Worm (Caenorhabditis elegans) whole organism, L2 larva: Measurements from ENCODE around the gene F56A8.8.
"Not testable (repeated sequence)": the region's sequence is repeated elsewhere in the genome, so short reads cannot be mapped to it uniquely, and the experiment has no call there.

ENCODE experiments used
- C34F6.9 ChIP-seq: fragments of 150-350 bp; optimal IDR thresholded peaks from 2 replicates; lab custom pipeline; 2014; ENCODE audit warnings: missing biosample characterization, missing genetic modification characterization
- F13H6.1 ChIP-seq: sonication (generic microtip); optimal IDR thresholded peaks from 2 replicates; lab custom pipeline; 2016; ENCODE audit warnings: missing genetic modification characterization, missing compliant biosample characterization
- R02D3.7 ChIP-seq: fragments of 150-350 bp; optimal IDR thresholded peaks from 2 replicates; lab custom pipeline; 2014; ENCODE audit warnings: missing biosample characterization, missing genetic modification characterization
- Y55F3AM.14 ChIP-seq: fragments of 200-800 bp; sonication (Bioruptor generic); optimal IDR thresholded peaks from 2 replicates; lab custom pipeline; 2018; ENCODE audit warnings: mild to moderate bottlenecking, missing genetic modification characterization, missing compliant biosample characterization
- ZK546.5 ChIP-seq: sonication (generic microtip); optimal IDR thresholded peaks from 2 replicates; lab custom pipeline; 2017; ENCODE audit warnings: missing biosample characterization, missing genetic modification characterization
- alr-1 ChIP-seq: fragments of 150-350 bp; optimal IDR thresholded peaks from 2 replicates; lab custom pipeline; 2014; ENCODE audit warnings: missing biosample characterization, missing genetic modification characterization
- ama-1 ChIP-seq: fragments of 150-350 bp; optimal IDR thresholded peaks from 2 replicates; lab custom pipeline; 2018; ENCODE audit warnings: inconsistent platforms
- blmp-1 ChIP-seq: sonication (generic microtip); optimal IDR thresholded peaks from 2 replicates; lab custom pipeline; 2017; ENCODE audit warnings: missing genetic modification characterization, mild to moderate bottlenecking, missing compliant biosample characterization, antibody characterized with exemption, moderate library complexity; ENCODE audit not compliant: insufficient read depth
- ceh-16 ChIP-seq: fragments of 150-350 bp; optimal IDR thresholded peaks from 2 replicates; lab custom pipeline; 2014; ENCODE audit warnings: missing biosample characterization, missing genetic modification characterization
- ceh-82 ChIP-seq: fragments of 150-350 bp; optimal IDR thresholded peaks from 2 replicates; lab custom pipeline; 2014; ENCODE audit warnings: missing biosample characterization, missing genetic modification characterization
- crh-2 ChIP-seq: sonication (generic microtip); optimal IDR thresholded peaks from 2 replicates; lab custom pipeline; 2017; ENCODE audit warnings: missing biosample characterization, missing genetic modification characterization
- egl-27 ChIP-seq: sonication (generic microtip); optimal IDR thresholded peaks from 3 replicates; lab custom pipeline; 2017; ENCODE audit warnings: missing biosample characterization, missing genetic modification reagents, missing genetic modification characterization
- gmeb-1 ChIP-seq: fragments of 150-350 bp; optimal IDR thresholded peaks from 2 replicates; lab custom pipeline; 2014; ENCODE audit warnings: missing biosample characterization, missing genetic modification characterization
- lin-11 ChIP-seq: fragments of 150-350 bp; sonication (generic microtip); optimal IDR thresholded peaks from 2 replicates; lab custom pipeline; 2014; ENCODE audit warnings: missing biosample characterization, missing genetic modification characterization, inconsistent platforms, mixed read lengths
- lin-13 ChIP-seq: fragments of 150-350 bp; optimal IDR thresholded peaks from 2 replicates; lab custom pipeline; 2014; ENCODE audit warnings: missing biosample characterization, missing genetic modification reagents, missing genetic modification characterization
- lsy-2 ChIP-seq, 2 experiments: fragments of 150-350 bp in 1 of 2; sonication (generic microtip) in 1 of 2; optimal IDR thresholded peaks; 2 replicates each; lab custom pipeline; 2014 to 2017; ENCODE audit warnings: missing biosample characterization in 2 of 2, missing genetic modification characterization in 2 of 2
- mab-5 ChIP-seq: fragments of 150-350 bp; optimal IDR thresholded peaks from 2 replicates; lab custom pipeline; 2014; ENCODE audit warnings: missing biosample characterization, missing genetic modification characterization
- mbf-1 ChIP-seq: sonication (generic microtip); optimal IDR thresholded peaks from 2 replicates; lab custom pipeline; 2017; ENCODE audit warnings: missing biosample characterization, missing genetic modification characterization
- mdl-1 ChIP-seq, 2 experiments: fragments of 150-350 bp in 1 of 2; sonication (generic microtip) in 1 of 2; optimal IDR thresholded peaks; 2 replicates each; lab custom pipeline; 2017; ENCODE audit warnings: missing biosample characterization in 2 of 2, missing genetic modification characterization in 2 of 2
- nhr-10 ChIP-seq: sonication (generic microtip); optimal IDR thresholded peaks from 2 replicates; lab custom pipeline; 2017; ENCODE audit warnings: missing biosample characterization, missing genetic modification characterization
- nhr-11 ChIP-seq: fragments of 150-350 bp; optimal IDR thresholded peaks from 2 replicates; lab custom pipeline; 2014; ENCODE audit warnings: missing biosample characterization, missing genetic modification characterization
- nhr-12 ChIP-seq: fragments of 150-350 bp; optimal IDR thresholded peaks from 2 replicates; lab custom pipeline; 2014; ENCODE audit warnings: missing biosample characterization, missing genetic modification characterization
- nhr-129 ChIP-seq: fragments of 150-350 bp; optimal IDR thresholded peaks from 2 replicates; lab custom pipeline; 2014; ENCODE audit warnings: missing biosample characterization, missing genetic modification characterization
- nhr-21 ChIP-seq: fragments of 150-350 bp; optimal IDR thresholded peaks from 2 replicates; lab custom pipeline; 2014; ENCODE audit warnings: missing biosample characterization, missing genetic modification characterization
- nhr-237 ChIP-seq: fragments of 150-350 bp; optimal IDR thresholded peaks from 2 replicates; lab custom pipeline; 2014; ENCODE audit warnings: missing biosample characterization, missing genetic modification characterization
- nhr-25 ChIP-seq: fragments of 150-350 bp; sonication (generic microtip); optimal IDR thresholded peaks from 3 replicates; lab custom pipeline; 2014; ENCODE audit warnings: missing biosample characterization, missing genetic modification characterization
- nhr-6 ChIP-seq: fragments of 150-350 bp; optimal IDR thresholded peaks from 2 replicates; lab custom pipeline; 2014; ENCODE audit warnings: missing biosample characterization, missing genetic modification characterization
- nhr-77 ChIP-seq: fragments of 150-350 bp; optimal IDR thresholded peaks from 2 replicates; lab custom pipeline; 2014; ENCODE audit warnings: missing biosample characterization, missing genetic modification characterization
- sem-4 ChIP-seq: fragments of 150-350 bp; optimal IDR thresholded peaks from 2 replicates; lab custom pipeline; 2014; ENCODE audit warnings: missing biosample characterization, missing genetic modification reagents, missing genetic modification characterization
- skn-1 ChIP-seq: sonication (generic microtip); optimal IDR thresholded peaks from 2 replicates; lab custom pipeline; 2017; ENCODE audit warnings: missing biosample characterization, missing genetic modification characterization
- sma-3 ChIP-seq: sonication (generic microtip); optimal IDR thresholded peaks from 2 replicates; lab custom pipeline; 2016; ENCODE audit warnings: missing genetic modification reagents, missing genetic modification characterization, missing compliant biosample characterization
- sma-9 ChIP-seq, 2 experiments: fragments of 150-350 bp in 1 of 2; sonication (generic microtip) in 1 of 2; optimal IDR thresholded peaks; 2 replicates each; lab custom pipeline; 2014 to 2016; ENCODE audit warnings: missing genetic modification characterization in 2 of 2, mild to moderate bottlenecking in 1 of 2, missing biosample characterization in 1 of 2, missing compliant biosample characterization in 1 of 2, missing genetic modification reagents in 1 of 2, moderate library complexity in 1 of 2
- snpc-4 ChIP-seq: fragments of 150-350 bp; optimal IDR thresholded peaks from 2 replicates; lab custom pipeline; 2014; ENCODE audit warnings: missing biosample characterization, missing genetic modification characterization
- unc-39 ChIP-seq: fragments of 150-350 bp; optimal IDR thresholded peaks from 2 replicates; lab custom pipeline; 2014; ENCODE audit warnings: missing biosample characterization, missing genetic modification characterization
- unc-55 ChIP-seq: fragments of 150-350 bp; sonication (generic microtip); optimal IDR thresholded peaks from 3 replicates; lab custom pipeline; 2014; ENCODE audit warnings: missing biosample characterization, missing genetic modification reagents, missing genetic modification characterization
- unc-62 ChIP-seq: fragments of 150-350 bp; optimal IDR thresholded peaks from 2 replicates; lab custom pipeline; 2014; ENCODE audit warnings: missing biosample characterization, missing genetic modification reagents, missing genetic modification characterization
- zag-1 ChIP-seq: fragments of 150-350 bp; optimal IDR thresholded peaks from 2 replicates; lab custom pipeline; 2014; ENCODE audit warnings: missing biosample characterization, missing genetic modification characterization
- ztf-1 ChIP-seq: fragments of 200-800 bp; sonication (Bioruptor generic); conservative IDR thresholded peaks from 2 replicates; pipeline ENCODE4 v1.3.6; 2022; ENCODE audit warnings: missing genetic modification characterization, missing compliant biosample characterization
- ztf-4 ChIP-seq: fragments of 150-350 bp; optimal IDR thresholded peaks from 2 replicates; lab custom pipeline; 2014; ENCODE audit warnings: missing biosample characterization, missing genetic modification characterization

F56A8.8 gene

DNA sequence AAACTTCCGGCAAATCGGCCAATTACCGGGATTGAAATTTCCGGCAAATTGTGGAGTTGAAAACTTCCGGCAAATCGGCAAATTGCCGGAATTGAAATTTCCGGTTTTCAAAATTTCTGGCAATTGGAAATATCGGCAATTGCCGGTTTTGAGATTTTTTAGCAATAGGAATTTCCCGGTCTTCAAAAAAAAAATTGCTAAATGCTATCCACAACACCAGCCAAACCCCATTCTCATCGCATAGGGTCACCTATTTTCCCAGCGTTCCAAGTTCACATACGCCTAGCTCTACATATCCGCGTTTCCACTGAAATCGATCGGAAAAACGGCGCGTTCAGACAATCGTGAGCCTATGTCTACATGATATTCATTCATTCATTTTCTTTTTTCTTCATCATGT, at the start of gene F56A8.8:
Gene F56A8.8, plus strand, starts transcription at position 301 of the 400 bp plus-strand sequence.
- no peak for TF ChIP-seq nhr-10 (tag; lab: Kevin White, UChicago)
- no peak for TF ChIP-seq mab-5 (tag; lab: Kevin White, UChicago)
- no peak for TF ChIP-seq sem-4 (tag; lab: Kevin White, UChicago)
- no peak for TF ChIP-seq C34F6.9
- TF ChIP-seq nhr-12 (tag; lab: Kevin White, UChicago), result no peak
- TF ChIP-seq ZK546.5 (tag; lab: Kevin White, UChicago), result no peak
- no peak for TF ChIP-seq ztf-4 (tag; lab: Kevin White, UChicago)
- TF ChIP-seq ztf-1, result no peak
- no peak for TF ChIP-seq nhr-25 (tag; lab: Kevin White, UChicago)
- no peak for TF ChIP-seq R02D3.7 (tag; lab: Kevin White, UChicago)
- no peak for TF ChIP-seq ama-1 (lab: Kevin White, UChicago)
- TF ChIP-seq F13H6.1 (tag; lab: Kevin White, UChicago), result no peak
- TF ChIP-seq zag-1 (tag; lab: Kevin White, UChicago), result no peak
- TF ChIP-seq snpc-4 (tag; lab: Kevin White, UChicago), result no peak
- TF ChIP-seq, all 48 proteins: peak for 0

DNA sequence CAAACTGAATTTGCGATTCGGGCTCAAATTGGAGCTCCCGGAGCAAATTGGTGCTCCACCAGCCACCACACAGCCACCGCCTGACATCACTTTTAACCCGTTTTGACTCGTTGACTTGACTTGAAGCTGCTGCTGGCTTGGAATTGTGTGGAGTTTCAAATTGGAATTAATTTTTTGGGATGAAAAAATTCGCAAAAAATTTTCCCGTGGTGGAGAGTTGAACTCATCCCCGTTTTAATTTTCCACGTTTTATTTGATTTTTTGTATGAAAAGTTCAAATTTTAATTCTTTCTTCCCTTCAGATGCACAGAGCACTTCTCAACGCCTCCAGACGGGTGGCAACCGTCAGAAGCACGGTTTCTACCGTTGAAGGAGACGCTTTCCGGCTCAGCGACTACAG, 40.2 kb upstream of the F56A8.8 start, which contains the start of gene Y43F4A.4:
Gene Y43F4A.4, plus strand, starts transcription at position 301 of the 400 bp plus-strand sequence.
- TF ChIP-seq ama-1 (lab: Kevin White, UChicago); skn-1 (tag; lab: Kevin White, UChicago); zag-1 (tag; lab: Kevin White, UChicago): not testable (repeated sequence)

DNA sequence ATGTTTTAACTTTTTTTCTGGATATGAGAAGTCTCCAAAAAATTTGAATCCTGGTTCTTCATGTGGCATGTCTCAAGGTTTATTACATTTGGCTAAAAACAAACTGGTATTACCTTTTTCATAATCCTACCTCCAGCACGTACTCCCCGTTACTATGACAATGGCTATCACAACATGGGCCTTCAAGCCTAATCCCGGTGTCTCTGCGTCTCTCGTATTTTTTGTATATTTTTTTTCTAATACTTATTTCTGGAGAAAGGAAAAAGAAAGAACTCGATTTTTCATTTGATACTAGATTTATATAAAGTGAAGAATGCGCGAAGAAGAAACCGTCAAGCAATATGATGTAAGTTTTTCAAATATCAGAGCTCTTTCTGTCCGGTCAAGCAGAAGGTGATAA, 39.3 kb upstream of the F56A8.8 start, which contains the start of gene anoh-1:
Gene anoh-1, plus strand, starts transcription at position 301 of the 400 bp plus-strand sequence.
- TF ChIP-seq ceh-82 (tag; lab: Kevin White, UChicago), result no peak
- no peak for TF ChIP-seq sma-9 (GFP tag; optimal IDR thresholded peaks at IDR 0.05; lab: Kevin White, UChicago)
- no peak for TF ChIP-seq sma-9 (tag; optimal IDR thresholded peaks at IDR 0.05; lab: Kevin White, UChicago)
- no peak for TF ChIP-seq nhr-25 (tag; lab: Kevin White, UChicago)
- no peak for TF ChIP-seq snpc-4 (tag; lab: Kevin White, UChicago)
- TF ChIP-seq skn-1 (tag; lab: Kevin White, UChicago), result no peak
- TF ChIP-seq lsy-2 (tag; optimal IDR thresholded peaks at IDR 0.05; lab: Kevin White, UChicago), result no peak
- no peak for TF ChIP-seq crh-2 (tag; lab: Kevin White, UChicago)
- no peak for TF ChIP-seq ceh-16 (tag; lab: Kevin White, UChicago)
- no peak for TF ChIP-seq unc-55 (GFP tag; lab: Kevin White, UChicago)
- TF ChIP-seq Y55F3AM.14 (GFP tag; lab: Kevin White, UChicago), result no peak
- no peak for TF ChIP-seq nhr-237

DNA sequence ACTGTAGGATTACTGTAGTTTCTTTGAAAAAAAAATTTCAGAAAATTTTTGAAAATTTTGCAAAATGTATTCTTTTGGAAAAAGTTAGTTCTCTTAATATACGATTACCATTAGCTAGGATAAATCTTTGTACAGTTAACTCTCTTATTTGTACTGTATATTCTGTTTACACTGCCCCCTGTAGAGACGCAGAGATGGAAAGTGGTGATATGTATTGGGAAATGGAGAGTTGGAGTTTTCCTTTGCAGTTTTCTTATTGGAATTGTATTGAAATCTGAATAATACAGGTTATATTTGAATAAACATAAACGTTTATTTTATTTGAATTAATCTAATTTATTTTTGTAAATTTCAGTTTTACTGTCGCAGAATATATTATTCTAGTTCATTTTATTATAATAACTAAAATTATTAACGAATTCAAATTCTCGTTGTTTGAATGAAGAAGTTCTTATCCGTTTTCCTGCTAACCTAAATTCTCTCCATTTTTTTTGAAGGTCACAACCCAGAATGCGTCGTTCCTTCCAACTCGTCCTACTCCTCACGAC, 31.3 kb upstream of the F56A8.8 start, which contains the start of gene F56A8.9:
Gene F56A8.9, plus strand, starts transcription at position 498 of the 548 bp plus-strand sequence.
- TF ChIP-seq ceh-16 (tag; lab: Kevin White, UChicago), result no peak

DNA sequence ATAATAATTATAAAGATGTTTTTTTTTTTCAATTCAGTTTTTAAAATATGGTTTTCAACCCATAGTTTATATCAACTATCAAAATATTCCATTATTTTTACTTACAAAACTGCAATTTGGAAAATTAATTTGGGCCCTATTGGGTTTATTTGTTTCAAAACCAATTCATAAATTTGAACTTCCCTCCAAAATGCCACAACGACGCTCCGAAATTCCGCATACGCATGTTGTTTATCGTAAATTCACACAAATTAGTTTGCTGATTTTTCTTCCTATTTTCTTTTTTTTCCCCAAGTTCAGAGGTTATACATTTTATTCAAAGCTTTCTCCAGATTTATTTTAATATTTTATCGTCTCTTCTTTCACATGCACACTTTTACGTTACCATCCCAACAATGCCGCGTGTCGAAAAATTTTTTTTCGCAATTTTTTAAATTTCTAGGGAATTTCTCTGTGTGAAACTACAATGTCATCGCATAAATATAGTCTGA, 29.0 kb upstream of the F56A8.8 start, which contains the start of gene F56A8.3:
Gene F56A8.3, plus strand, starts transcription at position 441 of the 491 bp plus-strand sequence.
- TF ChIP-seq nhr-25 (tag; lab: Kevin White, UChicago), result peak; percentile 72
- no peak for TF ChIP-seq unc-39 (tag; lab: Kevin White, UChicago)
- peak; percentile 81 for TF ChIP-seq sma-3 (GFP tag; lab: Kevin White, UChicago)
- TF ChIP-seq blmp-1 (tag; lab: Kevin White, UChicago), result peak; percentile 48
- no peak for TF ChIP-seq zag-1 (tag; lab: Kevin White, UChicago)
- no peak for TF ChIP-seq alr-1 (tag; lab: Kevin White, UChicago)
- TF ChIP-seq mab-5 (tag; lab: Kevin White, UChicago), result peak; percentile 71
- no peak for TF ChIP-seq nhr-6 (tag; lab: Kevin White, UChicago)
- TF ChIP-seq snpc-4 (tag; lab: Kevin White, UChicago), result no peak
- no peak for TF ChIP-seq ztf-1
- TF ChIP-seq crh-2 (tag; lab: Kevin White, UChicago), result peak; percentile 78
- TF ChIP-seq ceh-16 (tag; lab: Kevin White, UChicago), result no peak
- peak; percentile 74 for TF ChIP-seq lin-13 (GFP tag; lab: Kevin White, UChicago)
- TF ChIP-seq ZK546.5 (tag; lab: Kevin White, UChicago), result no peak
- peak; percentile 55 for TF ChIP-seq egl-27
- TF ChIP-seq F13H6.1 (tag; lab: Kevin White, UChicago), result peak; percentile 42
- peak; percentile 44 for TF ChIP-seq nhr-10 (tag; lab: Kevin White, UChicago)
- no peak for TF ChIP-seq unc-62 (GFP tag; lab: Kevin White, UChicago)
- peak; percentile 98 for TF ChIP-seq gmeb-1
- TF ChIP-seq mdl-1 (tag; optimal IDR thresholded peaks at IDR 0.05; lab: Kevin White, UChicago), result no peak
- TF ChIP-seq ama-1 (lab: Kevin White, UChicago), result peak; percentile 71
- TF ChIP-seq nhr-11 (tag; lab: Kevin White, UChicago), result no peak
- TF ChIP-seq R02D3.7 (tag; lab: Kevin White, UChicago), result peak; percentile 95
- peak; percentile 90 for TF ChIP-seq unc-55 (GFP tag; lab: Kevin White, UChicago)
- TF ChIP-seq sma-9 (GFP tag; optimal IDR thresholded peaks at IDR 0.05; lab: Kevin White, UChicago), result no peak
- no peak for TF ChIP-seq sma-9 (tag; optimal IDR thresholded peaks at IDR 0.05; lab: Kevin White, UChicago)
- TF ChIP-seq nhr-129 (tag; lab: Kevin White, UChicago), result peak; percentile 31
- TF ChIP-seq C34F6.9, result peak; percentile 72
- peak; percentile 42 for TF ChIP-seq ztf-4 (tag; lab: Kevin White, UChicago)
- peak; percentile 69 to 85 for TF ChIP-seq lsy-2 (tag; optimal IDR thresholded peaks at IDR 0.05; lab: Kevin White, UChicago)
- no peak for TF ChIP-seq nhr-77
- TF ChIP-seq lin-11 (tag; lab: Kevin White, UChicago), result no peak
- TF ChIP-seq nhr-21 (tag; lab: Kevin White, UChicago), result peak; percentile 73
- no peak for TF ChIP-seq mbf-1 (tag; lab: Kevin White, UChicago)
